Worm (Caenorhabditis elegans) whole organism, L4 larva: ENCODE measurements around the gene T22F3.11.

Experiments
- D1046.2 ChIP-seq: fragments of 200-800 bp; sonication (Bioruptor generic); IDR thresholded peaks from 2 replicates; pipeline ENCODE4 v1.3.6; 2022; ENCODE audit warnings: missing genetic modification characterization, missing compliant biosample characterization
- F10B5.3 ChIP-seq: sonication (generic microtip); optimal IDR thresholded peaks from 2 replicates; lab custom pipeline; 2016; ENCODE audit warnings: mild to moderate bottlenecking, missing genetic modification characterization, missing compliant biosample characterization
- F26F4.8 ChIP-seq: fragments of 200-800 bp; sonication (Bioruptor generic); conservative IDR thresholded peaks from 2 replicates; pipeline ENCODE4 v1.3.6; 2022; ENCODE audit warnings: missing genetic modification characterization, missing compliant biosample characterization
- F37D6.2 ChIP-seq: sonication (generic microtip); optimal IDR thresholded peaks from 2 replicates; lab custom pipeline; 2016; ENCODE audit warnings: mild to moderate bottlenecking, missing genetic modification characterization, missing compliant biosample characterization
- T20F7.1 ChIP-seq: fragments of 200-800 bp; sonication (Bioruptor generic); optimal IDR thresholded peaks from 2 replicates; lab custom pipeline; 2018; ENCODE audit warnings: mild to moderate bottlenecking, missing genetic modification characterization, missing compliant biosample characterization
- T26A8.4 ChIP-seq: fragments of 200-800 bp; sonication (Bioruptor generic); IDR thresholded peaks from 2 replicates; pipeline ENCODE4 v1.3.6; 2022; ENCODE audit warnings: missing genetic modification characterization, missing compliant biosample characterization
- Y48G9A.11 ChIP-seq: fragments of 200-800 bp; sonication (Bioruptor generic); IDR thresholded peaks from 2 replicates; pipeline ENCODE4 v1.3.6; 2022; ENCODE audit warnings: missing genetic modification reagents, missing genetic modification characterization, missing compliant biosample characterization
- Y75B8A.6 ChIP-seq: fragments of 200-800 bp; sonication (Bioruptor generic); IDR thresholded peaks from 2 replicates; pipeline ENCODE4 v1.3.6; 2022; ENCODE audit warnings: missing genetic modification reagents, missing genetic modification characterization, missing compliant biosample characterization
- ceh-20 ChIP-seq: fragments of 200-800 bp; sonication (Bioruptor generic); IDR thresholded peaks from 2 replicates; pipeline ENCODE4 v1.3.6; 2022; ENCODE audit warnings: missing genetic modification reagents, missing genetic modification characterization, missing compliant biosample characterization
- ceh-32 ChIP-seq: sonication (generic microtip); optimal IDR thresholded peaks from 2 replicates; lab custom pipeline; 2016; ENCODE audit warnings: mild to moderate bottlenecking, missing genetic modification characterization, missing compliant biosample characterization; ENCODE audit not compliant: poor library complexity
- ceh-44 ChIP-seq: fragments of 200-800 bp; sonication (Bioruptor generic); IDR thresholded peaks from 2 replicates; pipeline ENCODE4 v1.3.6; 2022; ENCODE audit warnings: missing genetic modification reagents, missing genetic modification characterization, missing compliant biosample characterization
- ceh-62 ChIP-seq: sonication (generic microtip); optimal IDR thresholded peaks from 2 replicates; lab custom pipeline; 2017; ENCODE audit warnings: missing biosample characterization, missing genetic modification characterization
- ces-1 ChIP-seq: fragments of 150-350 bp; sonication (generic microtip); optimal IDR thresholded peaks from 4 replicates; lab custom pipeline; 2014; ENCODE audit warnings: missing biosample characterization, missing genetic modification reagents, missing genetic modification characterization
- ctbp-1 ChIP-seq: fragments of 200-800 bp; sonication (Bioruptor generic); IDR thresholded peaks from 2 replicates; pipeline ENCODE4 v1.3.6; 2022; ENCODE audit warnings: missing genetic modification reagents, missing genetic modification characterization, missing compliant biosample characterization
- daf-16 ChIP-seq, 3 experiments: sonication (generic microtip); optimal IDR thresholded peaks; 2 replicates each; lab custom pipeline; 2016 to 2017; ENCODE audit warnings: missing genetic modification characterization in 3 of 3, missing genetic modification reagents in 3 of 3, mild to moderate bottlenecking in 2 of 3, missing compliant biosample characterization in 2 of 3, missing biosample characterization in 1 of 3, moderate library complexity in 1 of 3
- daf-8 ChIP-seq: fragments of 200-800 bp; sonication (Bioruptor generic); IDR thresholded peaks from 2 replicates; pipeline ENCODE4 v1.3.6; 2022; ENCODE audit warnings: missing genetic modification characterization, missing compliant biosample characterization
- dmd-8 ChIP-seq: fragments of 200-800 bp; sonication (Bioruptor generic); IDR thresholded peaks from 2 replicates; pipeline ENCODE4 v1.3.6; 2022; ENCODE audit warnings: missing genetic modification characterization, missing compliant biosample characterization
- dmd-9 ChIP-seq: fragments of 200-800 bp; sonication (Bioruptor generic); IDR thresholded peaks from 2 replicates; pipeline ENCODE4 v1.3.6; 2022; ENCODE audit warnings: missing genetic modification reagents, missing genetic modification characterization, missing compliant biosample characterization
- egl-27 ChIP-seq: sonication (generic microtip); optimal IDR thresholded peaks from 3 replicates; lab custom pipeline; 2017; ENCODE audit warnings: missing biosample characterization, missing genetic modification reagents, missing genetic modification characterization
- fkh-10 ChIP-seq: fragments of 150-350 bp; optimal IDR thresholded peaks from 2 replicates; lab custom pipeline; 2014; ENCODE audit warnings: missing biosample characterization, missing genetic modification reagents, missing genetic modification characterization
- gei-8 ChIP-seq: fragments of 200-800 bp; sonication (Bioruptor generic); optimal IDR thresholded peaks from 2 replicates; lab custom pipeline; 2018; ENCODE audit warnings: mild to moderate bottlenecking, missing genetic modification characterization, missing compliant biosample characterization
- hif-1 ChIP-seq, 2 experiments: sonication (generic microtip); optimal IDR thresholded peaks; 2 replicates each; lab custom pipeline; 2016 to 2017; ENCODE audit warnings: missing compliant biosample characterization in 2 of 2, missing genetic modification characterization in 2 of 2, missing genetic modification reagents in 2 of 2, missing genotype in 2 of 2, mild to moderate bottlenecking in 1 of 2
- hlh-30 ChIP-seq: sonication (generic microtip); optimal IDR thresholded peaks from 2 replicates; lab custom pipeline; 2017; ENCODE audit warnings: antibody characterized with exemption, mild to moderate bottlenecking, missing genetic modification characterization, missing compliant biosample characterization; ENCODE audit not compliant: insufficient read depth
- hmg-1.1 ChIP-seq: fragments of 200-800 bp; sonication (Bioruptor generic); IDR thresholded peaks from 2 replicates; pipeline ENCODE4 v1.3.6; 2022; ENCODE audit warnings: missing genetic modification reagents, missing genetic modification characterization, missing compliant biosample characterization
- jun-1 ChIP-seq: fragments of 150-350 bp; optimal IDR thresholded peaks from 2 replicates; lab custom pipeline; 2014; ENCODE audit warnings: missing biosample characterization, missing genetic modification reagents, missing genetic modification characterization
- lin-1 ChIP-seq: fragments of 200-800 bp; sonication (Bioruptor generic); IDR thresholded peaks from 2 replicates; pipeline ENCODE4 v1.3.6; 2022; ENCODE audit warnings: missing genetic modification reagents, missing genetic modification characterization, missing compliant biosample characterization
- lin-13 ChIP-seq: fragments of 150-350 bp; optimal IDR thresholded peaks from 2 replicates; lab custom pipeline; 2014; ENCODE audit warnings: missing biosample characterization, missing genetic modification reagents, missing genetic modification characterization
- lin-15B ChIP-seq: fragments of 150-350 bp; sonication (generic microtip); optimal IDR thresholded peaks from 3 replicates; lab custom pipeline; 2014; ENCODE audit warnings: missing biosample characterization, missing genetic modification characterization
- lin-29 ChIP-seq: fragments of 200-800 bp; sonication (Bioruptor generic); IDR thresholded peaks from 2 replicates; pipeline ENCODE4 v1.3.6; 2022; ENCODE audit warnings: missing genetic modification reagents, missing genetic modification characterization, missing compliant biosample characterization
- lin-38 ChIP-seq: fragments of 200-800 bp; sonication (Bioruptor generic); IDR thresholded peaks from 2 replicates; pipeline ENCODE4 v1.3.6; 2022; ENCODE audit warnings: missing genetic modification reagents, missing genetic modification characterization, missing compliant biosample characterization
- lir-3 ChIP-seq: sonication (generic microtip); optimal IDR thresholded peaks from 2 replicates; lab custom pipeline; 2016; ENCODE audit warnings: mild to moderate bottlenecking, missing genetic modification characterization, missing compliant biosample characterization
- madf-5 ChIP-seq, 2 experiments: fragments of 200-800 bp; sonication (Bioruptor generic); IDR thresholded peaks; 2 replicates each; pipeline ENCODE4 v1.3.6; 2022; ENCODE audit warnings: missing compliant biosample characterization in 2 of 2, missing genetic modification characterization in 2 of 2
- madf-9 ChIP-seq: fragments of 200-800 bp; sonication (Bioruptor generic); conservative IDR thresholded peaks from 2 replicates; pipeline ENCODE4 v1.3.6; 2022; ENCODE audit warnings: missing genetic modification reagents, missing genetic modification characterization, missing compliant biosample characterization
- mes-2 ChIP-seq: sonication (generic microtip); optimal IDR thresholded peaks from 2 replicates; lab custom pipeline; 2016; ENCODE audit warnings: missing genotype, mild to moderate bottlenecking, missing genetic modification characterization, missing compliant biosample characterization; ENCODE audit not compliant: poor library complexity, severe bottlenecking
- mxl-2 ChIP-seq: fragments of 200-800 bp; sonication (Bioruptor generic); conservative IDR thresholded peaks from 2 replicates; pipeline ENCODE4 v1.3.6; 2022; ENCODE audit warnings: missing genetic modification reagents, missing genetic modification characterization, missing compliant biosample characterization
- mxl-3 ChIP-seq: fragments of 200-800 bp; sonication (Bioruptor generic); optimal IDR thresholded peaks from 2 replicates; lab custom pipeline; 2018; ENCODE audit warnings: mild to moderate bottlenecking, missing genetic modification characterization, missing compliant biosample characterization
- nhr-10 ChIP-seq: fragments of 150-350 bp; optimal IDR thresholded peaks from 2 replicates; lab custom pipeline; 2014; ENCODE audit warnings: missing biosample characterization, missing genetic modification characterization
- nhr-102 ChIP-seq: sonication (generic microtip); optimal IDR thresholded peaks from 2 replicates; lab custom pipeline; 2016; ENCODE audit warnings: mild to moderate bottlenecking, missing genetic modification characterization, moderate library complexity, missing compliant biosample characterization
- nhr-111 ChIP-seq: fragments of 200-800 bp; sonication (Bioruptor generic); optimal IDR thresholded peaks from 2 replicates; lab custom pipeline; 2018; ENCODE audit warnings: mild to moderate bottlenecking, missing genetic modification characterization, missing compliant biosample characterization
- nhr-41 ChIP-seq: fragments of 200-800 bp; sonication (Bioruptor generic); IDR thresholded peaks from 2 replicates; pipeline ENCODE4 v1.3.6; 2022; ENCODE audit warnings: missing genetic modification reagents, missing genetic modification characterization, missing compliant biosample characterization
- nhr-42 ChIP-seq: fragments of 200-800 bp; sonication (Bioruptor generic); IDR thresholded peaks from 2 replicates; pipeline ENCODE4 v1.3.6; 2022; ENCODE audit warnings: missing genetic modification characterization, missing compliant biosample characterization
- rbr-2 ChIP-seq: sonication (generic microtip); optimal IDR thresholded peaks from 2 replicates; lab custom pipeline; 2016; ENCODE audit warnings: missing genotype, missing genetic modification characterization, missing compliant biosample characterization
- sdz-12 ChIP-seq: fragments of 200-800 bp; sonication (Bioruptor generic); optimal IDR thresholded peaks from 2 replicates; lab custom pipeline; 2018; ENCODE audit warnings: mild to moderate bottlenecking, missing genetic modification characterization, missing compliant biosample characterization
- snpc-4 ChIP-seq: fragments of 150-350 bp; optimal IDR thresholded peaks from 2 replicates; lab custom pipeline; 2014; ENCODE audit warnings: missing biosample characterization, missing genetic modification characterization
- tag-97 ChIP-seq: fragments of 200-800 bp; sonication (Bioruptor generic); IDR thresholded peaks from 2 replicates; pipeline ENCODE4 v1.3.6; 2022; ENCODE audit warnings: missing genetic modification characterization, missing compliant biosample characterization
- tra-1 ChIP-seq: fragments of 200-800 bp; sonication (Bioruptor generic); IDR thresholded peaks from 2 replicates; pipeline ENCODE4 v1.3.6; 2022; ENCODE audit warnings: missing genetic modification reagents, missing genetic modification characterization, missing compliant biosample characterization
- vab-7 ChIP-seq: fragments of 200-800 bp; sonication (Bioruptor generic); IDR thresholded peaks from 2 replicates; pipeline ENCODE4 v1.3.6; 2022; ENCODE audit warnings: missing genetic modification reagents, missing genetic modification characterization, missing compliant biosample characterization

The T22F3.11 gene

DNA sequence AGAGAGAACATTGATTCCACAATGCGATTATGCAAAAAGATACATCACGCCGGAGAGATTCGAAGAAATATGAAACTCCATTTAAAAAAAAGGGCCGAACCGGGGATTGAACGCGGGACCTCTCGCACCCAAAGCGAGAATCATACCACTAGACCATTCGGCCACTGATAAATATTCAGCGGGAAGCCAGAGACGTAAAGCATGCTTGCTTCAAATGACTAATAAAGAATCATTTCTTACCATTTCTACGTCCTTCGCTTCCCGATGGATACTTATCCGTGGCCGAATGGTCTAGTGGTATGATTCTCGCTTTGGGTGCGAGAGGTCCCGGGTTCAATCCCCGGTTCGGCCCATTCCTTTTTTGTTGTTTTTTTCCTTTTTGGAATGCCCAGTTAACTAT is 26.1 kb downstream of the T22F3.11 start (continued):
- peak; percentile 63 for TF ChIP-seq T26A8.4 (GFP tag; lab: Robert Waterston, UW)
- no peak for TF ChIP-seq rbr-2 (tag; lab: Kevin White, UChicago)
- 0 out of 2 replicates have a peak, but pooled peaks have one; percentile 42 for TF ChIP-seq D1046.2 (GFP tag; lab: Robert Waterston, UW)
- TF ChIP-seq ctbp-1 (GFP tag; lab: Robert Waterston, UW), result 0 out of 2 replicates have a peak, but pooled peaks have one; percentile 41
- 0 out of 2 replicates have a peak, but pooled peaks have one; percentile 24 for TF ChIP-seq nhr-42 (GFP tag; lab: Robert Waterston, UW)
- peak in 1 of 2 experiments; percentile 63; a peak in 1 of 4 replicates for TF ChIP-seq madf-5 (GFP tag; IDR thresholded peaks at IDR 0.05; lab: Robert Waterston, UW)
- TF ChIP-seq lin-13, result peak; percentile 42
- TF ChIP-seq lin-1 (GFP tag; lab: Robert Waterston, UW), result peak; percentile 51
- TF ChIP-seq lir-3 (tag; lab: Kevin White, UChicago), result peak; percentile 6
- TF ChIP-seq mxl-3 (GFP tag; lab: Kevin White, UChicago), result no peak
- no peak for TF ChIP-seq T20F7.1 (GFP tag; lab: Kevin White, UChicago)
- TF ChIP-seq F26F4.8, result peak; percentile 48; the same call in 1 of the 2 replicates
- TF ChIP-seq vab-7 (GFP tag; lab: Robert Waterston, UW), result peak; percentile 58; the same call in 1 of the 2 replicates
- peak; percentile 55; the same call in 1 of the 2 replicates for TF ChIP-seq tra-1 (GFP tag; lab: Robert Waterston, UW)
- no peak for TF ChIP-seq daf-8 (GFP tag; lab: Robert Waterston, UW)
- TF ChIP-seq Y48G9A.11 (GFP tag; lab: Robert Waterston, UW), result peak; percentile 70
- no peak for TF ChIP-seq fkh-10 (GFP tag; lab: Kevin White, UChicago)
- TF ChIP-seq mxl-2 (GFP tag; lab: Robert Waterston, UW), result 0 out of 2 replicates have a peak, but pooled peaks have one; percentile 49
- no peak for TF ChIP-seq F37D6.2 (tag; lab: Kevin White, UChicago)
- peak; percentile 35 for TF ChIP-seq mes-2 (tag; lab: Kevin White, UChicago)
- TF ChIP-seq tag-97 (GFP tag; lab: Robert Waterston, UW), result no peak
- TF ChIP-seq ceh-20 (GFP tag; lab: Robert Waterston, UW), result peak; percentile 54; the same call in 1 of the 2 replicates
- TF ChIP-seq daf-16 (GFP tag; optimal IDR thresholded peaks at IDR 0.05; lab: Kevin White, UChicago), result peak in 1 of 2 experiments; percentile 17
- TF ChIP-seq daf-16 (tag; optimal IDR thresholded peaks at IDR 0.05; lab: Kevin White, UChicago), result peak; percentile 45
- TF ChIP-seq ceh-44 (GFP tag; lab: Robert Waterston, UW), result 0 out of 2 replicates have a peak, but pooled peaks have one; percentile 7
- peak; percentile 44; the same call in 1 of the 2 replicates for TF ChIP-seq hmg-1.1 (GFP tag; lab: Robert Waterston, UW)
- TF ChIP-seq dmd-8 (GFP tag; lab: Robert Waterston, UW), result peak; percentile 84
- TF ChIP-seq egl-27 (tag; lab: Kevin White, UChicago), result no peak
- TF ChIP-seq nhr-41, result no peak

DNA sequence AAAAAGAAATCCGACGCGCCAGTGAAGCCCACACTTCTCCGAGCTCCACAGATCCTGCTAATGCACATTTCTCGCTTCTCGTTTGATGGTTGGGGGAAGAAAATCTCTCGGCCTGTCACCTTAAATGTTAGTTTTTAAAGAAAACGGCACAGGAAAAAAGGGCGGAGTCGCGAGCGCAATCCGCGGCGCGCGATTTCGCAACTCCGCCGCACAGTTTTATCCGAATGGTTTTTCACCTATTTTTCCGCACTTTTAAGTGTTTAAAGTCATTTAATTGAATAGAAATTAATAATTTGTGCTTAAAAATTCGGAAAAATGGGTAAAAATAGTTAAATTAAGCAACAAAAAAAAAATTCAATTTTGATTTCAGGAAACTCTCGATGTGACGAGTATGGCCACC is 26.7 kb downstream of the T22F3.11 start:
- TF ChIP-seq Y75B8A.6, result no peak
- TF ChIP-seq daf-16 (GFP tag; optimal IDR thresholded peaks at IDR 0.05; lab: Kevin White, UChicago), result no peak
- TF ChIP-seq daf-16 (tag; optimal IDR thresholded peaks at IDR 0.05; lab: Kevin White, UChicago), result no peak
- no peak for TF ChIP-seq jun-1 (tag; lab: Kevin White, UChicago)
- no peak for TF ChIP-seq dmd-9
- TF ChIP-seq Y48G9A.11 (GFP tag; lab: Robert Waterston, UW), result 0 out of 2 replicates have a peak, but pooled peaks have one; percentile 22
- no peak for TF ChIP-seq tra-1 (GFP tag; lab: Robert Waterston, UW)
- no peak for TF ChIP-seq nhr-10 (tag; lab: Kevin White, UChicago)
- no peak for TF ChIP-seq tag-97 (GFP tag; lab: Robert Waterston, UW)
- TF ChIP-seq lin-15B (tag; lab: Kevin White, UChicago), result no peak
- TF ChIP-seq nhr-111, result no peak
- no peak for TF ChIP-seq ceh-32 (tag; lab: Kevin White, UChicago)
- no peak for TF ChIP-seq madf-9
- no peak for TF ChIP-seq snpc-4 (tag; lab: Kevin White, UChicago)
- peak in 1 of 2 experiments; percentile 39 for TF ChIP-seq hif-1 (tag; optimal IDR thresholded peaks at IDR 0.05; lab: Kevin White, UChicago)
- TF ChIP-seq nhr-102 (tag; lab: Kevin White, UChicago), result no peak
- TF ChIP-seq lin-29 (GFP tag; lab: Robert Waterston, UW), result no peak
- no peak for TF ChIP-seq F10B5.3
- TF ChIP-seq hlh-30, result no peak
- no peak for TF ChIP-seq ceh-62 (tag; lab: Kevin White, UChicago)
- TF ChIP-seq ces-1 (GFP tag; lab: Kevin White, UChicago), result no peak
- TF ChIP-seq sdz-12, result no peak
- TF ChIP-seq madf-5 (GFP tag; IDR thresholded peaks at IDR 0.05; lab: Robert Waterston, UW), result no peak
- TF ChIP-seq mxl-2 (GFP tag; lab: Robert Waterston, UW), result no peak
- no peak for TF ChIP-seq gei-8
- TF ChIP-seq lin-38 (GFP tag; lab: Robert Waterston, UW), result peak; percentile 55
